Fruit fly (Drosophila melanogaster): ENCODE measurements around the gene Nubp2.

DNA sequence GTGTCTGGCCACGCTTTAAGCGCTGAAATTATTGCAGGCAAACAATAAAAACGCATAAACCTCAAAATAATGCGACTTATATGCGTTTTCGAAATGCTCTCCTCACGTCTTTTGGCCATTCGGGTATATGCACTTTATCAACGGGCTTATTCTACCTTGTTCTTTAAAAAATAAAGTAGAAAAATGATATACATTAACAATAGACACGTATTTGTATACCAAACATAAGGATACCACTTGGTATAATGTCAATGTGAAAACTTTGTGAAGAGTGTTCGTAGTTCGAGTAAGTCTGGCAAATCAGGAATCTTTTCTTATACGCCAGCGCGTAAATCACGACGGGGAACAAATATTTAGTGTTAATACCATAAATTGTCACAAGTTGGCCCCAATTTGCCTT lies 30.0 kb downstream of the Nubp2 start:
- peak; percentile 84 for TF ChIP-seq CG8159 (tag; optimal IDR thresholded peaks at IDR 0.05)
- peak; percentile 82 for TF ChIP-seq CG15710 (tag; optimal IDR thresholded peaks at IDR 0.05)
- peak; percentile 43; the same call in 1 of the 3 replicates for TF ChIP-seq CG4496 (GFP tag; IDR thresholded peaks at IDR 0.05)
- TF ChIP-seq EcR (GFP tag; optimal IDR thresholded peaks at IDR 0.05) = peak; percentile 14
- no peak for TF ChIP-seq CG32121 (GFP tag; IDR thresholded peaks at IDR 0.05)
- peak; percentile 71 for TF ChIP-seq CG34367 (tag; optimal IDR thresholded peaks at IDR 0.05)
- peak; percentile 80 for TF ChIP-seq Snoo (tag; optimal IDR thresholded peaks at IDR 0.05)
- no peak for TF ChIP-seq fd96Ca (GFP tag; IDR thresholded peaks at IDR 0.05)
- peak; percentile 12 for TF ChIP-seq CG8301 (tag; optimal IDR thresholded peaks at IDR 0.05)
- TF ChIP-seq Pif1A (GFP tag; optimal IDR thresholded peaks at IDR 0.05) = peak; percentile 61
- TF ChIP-seq rn (GFP tag; IDR thresholded peaks at IDR 0.05) = no peak
- no peak for TF ChIP-seq CG12605 (GFP tag; IDR thresholded peaks at IDR 0.05)
- peak; percentile 65 for TF ChIP-seq Pif1B (GFP tag; optimal IDR thresholded peaks at IDR 0.05)
